Worm (Caenorhabditis elegans) whole organism, dauer: ENCODE measurements around the gene H43E16.1.

Source experiments
- unc-62 ChIP-seq: sonication (generic microtip); optimal IDR thresholded peaks from 2 replicates; lab custom pipeline; 2017; ENCODE audit warnings: missing biosample characterization, missing genetic modification reagents, missing genetic modification characterization

H43E16.1 gene

ce11 chrII:6707496-6708260 lies 33.6 kb downstream of the H43E16.1 start:
- TF ChIP-seq unc-62 (GFP tag; lab: Kevin White, UChicago): no peak

- TF ChIP-seq unc-62 (GFP tag; lab: Kevin White, UChicago): no peak
Measured at ce11 chrII:6708980-6709379, 34.9 kb downstream of the H43E16.1 start.

ce11 chrII:6709680-6710079 lies 35.6 kb downstream of the H43E16.1 start:
- TF ChIP-seq unc-62 (GFP tag; lab: Kevin White, UChicago): no peak

DNA sequence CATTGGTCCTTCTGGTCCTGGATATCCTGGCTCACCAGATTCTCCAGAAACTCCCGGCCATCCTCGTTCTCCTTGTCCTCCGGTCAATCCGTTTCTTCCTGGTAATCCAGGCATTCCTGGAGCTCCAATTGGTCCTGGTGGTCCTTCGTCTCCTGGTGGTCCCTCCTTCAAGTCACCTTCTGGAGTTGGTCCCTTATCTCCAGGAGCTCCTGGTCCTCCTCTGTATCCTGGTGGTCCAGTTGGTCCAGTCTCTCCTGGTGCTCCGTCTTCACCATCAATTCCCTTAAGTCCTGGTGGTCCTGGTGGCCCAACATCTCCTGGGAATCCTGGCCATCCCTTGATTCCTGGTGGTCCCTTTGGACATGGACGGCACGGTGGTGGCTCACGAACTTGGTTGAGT lies 36.5 kb downstream of the H43E16.1 start:
- TF ChIP-seq unc-62 (GFP tag; lab: Kevin White, UChicago): no peak

DNA sequence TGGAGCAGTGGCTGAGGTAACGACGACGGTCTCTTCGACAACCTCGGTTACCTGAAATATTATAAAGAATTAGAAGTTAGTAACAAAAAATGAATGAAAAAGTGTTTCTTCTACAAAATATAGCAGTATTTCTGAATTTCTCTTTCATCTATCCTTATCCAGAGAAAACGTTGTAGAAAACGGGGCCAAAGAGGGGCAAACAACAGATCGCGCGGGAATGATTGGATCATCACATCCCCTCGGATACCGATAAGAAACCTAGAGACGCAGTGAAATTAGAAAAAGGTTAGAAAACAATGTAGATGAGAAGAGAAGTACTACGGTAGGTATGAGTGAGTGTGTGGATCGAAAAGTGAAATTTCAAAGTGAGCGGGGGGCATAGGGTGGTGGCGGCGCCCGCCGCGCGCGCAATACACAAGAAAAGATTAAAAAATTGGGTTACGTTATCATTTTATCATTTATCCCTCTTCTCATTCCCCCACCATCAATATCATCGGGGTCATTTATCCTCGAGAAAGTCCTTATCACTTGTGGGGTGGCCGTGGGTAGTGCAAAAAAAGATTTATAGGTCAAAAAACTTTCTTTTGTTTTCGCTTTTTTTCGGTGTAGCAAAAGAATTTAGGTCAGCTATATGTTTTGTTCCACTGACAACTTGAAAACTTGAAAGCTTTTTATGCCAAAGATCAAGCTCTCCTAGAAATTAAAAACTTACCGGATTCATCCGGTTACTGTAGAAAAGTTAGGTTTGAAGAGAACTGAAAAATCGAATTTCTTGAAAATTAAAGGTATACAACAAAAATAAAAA lies 38.3 kb downstream of the H43E16.1 start, which contains the start of the genes dpy-10 and T14B4.19:
TSS of gene dpy-10 (minus strand) at position 51 of the 805 bp plus-strand sequence.
TSS of gene T14B4.19 (minus strand) at position 755 of the 805 bp plus-strand sequence.
- no peak for TF ChIP-seq unc-62 (GFP tag; lab: Kevin White, UChicago)

DNA sequence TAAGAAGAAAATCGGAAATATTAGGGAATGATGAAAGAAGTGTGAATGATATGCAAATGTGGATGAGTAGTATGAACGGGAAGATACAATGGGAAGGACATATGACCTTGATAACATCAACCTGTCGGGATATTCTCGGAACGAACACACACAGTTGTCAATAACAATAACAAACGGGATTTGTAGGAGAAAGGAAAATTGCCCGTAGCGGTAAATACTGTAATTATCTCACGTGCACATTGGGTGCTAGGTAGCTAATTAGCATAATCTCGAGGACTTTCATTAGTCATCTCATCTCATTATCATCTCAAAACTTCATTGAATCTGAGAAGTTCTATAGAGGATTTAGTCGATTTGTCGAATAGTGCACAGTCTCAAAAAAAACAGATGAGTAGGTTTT lies 38.9 kb downstream of the H43E16.1 start:
- no peak for TF ChIP-seq unc-62 (GFP tag; lab: Kevin White, UChicago)

- no peak for TF ChIP-seq unc-62 (GFP tag; lab: Kevin White, UChicago)
Measured at ce11 chrII:6713832-6714342, 39.8 kb downstream of the H43E16.1 start, which contains the start of gene dpy-2. dpy-2 (plus strand) TSS chrII:6714292.

ce11 chrII:6715853-6716252 lies 41.8 kb downstream of the H43E16.1 start:
- TF ChIP-seq unc-62 (GFP tag; lab: Kevin White, UChicago): no peak

ce11 chrII:6716638-6717037 lies 42.6 kb downstream of the H43E16.1 start, which contains the start of the genes T14B4.5 and T14B4.20:
T14B4.5 (plus strand) TSS chrII:6716863.
T14B4.20 (plus strand) TSS chrII:6716901.
- no peak for TF ChIP-seq unc-62 (GFP tag; lab: Kevin White, UChicago)

DNA sequence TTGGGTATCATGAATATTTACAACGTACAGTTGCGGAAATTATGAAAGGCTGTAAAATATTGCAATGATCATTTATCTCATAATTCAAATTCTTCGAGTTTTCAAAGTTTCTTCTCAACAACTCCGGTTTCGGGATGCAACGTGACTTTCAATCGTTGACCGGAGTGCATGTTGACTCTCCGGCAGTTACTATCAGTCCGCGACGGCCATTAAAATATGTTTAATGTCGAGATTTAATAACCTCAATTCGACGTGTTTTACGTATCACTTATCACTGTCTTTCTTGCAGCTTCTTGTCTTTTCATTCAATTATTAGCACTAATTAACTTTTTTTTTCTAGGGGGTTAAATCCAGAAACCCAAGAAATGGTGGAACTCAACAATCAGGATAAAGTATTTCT lies 44.2 kb downstream of the H43E16.1 start, which contains the start of gene tsp-10:
TSS of gene tsp-10 (plus strand) at position 366 of the 400 bp plus-strand sequence.
- TF ChIP-seq unc-62 (GFP tag; lab: Kevin White, UChicago): no peak

DNA sequence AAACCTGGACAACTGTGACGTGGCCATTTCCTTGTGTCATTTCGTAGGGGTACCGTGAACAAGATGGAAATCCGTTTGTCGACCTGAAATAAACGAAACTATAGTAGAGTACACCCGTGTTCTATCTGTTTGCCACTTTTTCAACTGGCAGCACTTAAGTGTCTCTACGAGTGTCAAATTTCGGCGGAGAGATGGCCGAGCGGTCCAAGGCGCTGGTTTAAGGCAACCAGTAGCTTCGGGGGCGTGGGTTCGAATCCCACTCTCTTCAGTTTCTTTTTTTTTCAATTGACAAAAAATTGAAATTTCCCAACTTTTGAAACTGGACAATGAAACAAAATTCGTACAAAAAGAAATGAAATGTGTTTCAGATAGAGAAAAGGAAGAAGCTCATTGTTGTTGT lies 47.5 kb downstream of the H43E16.1 start:
- no peak for TF ChIP-seq unc-62 (GFP tag; lab: Kevin White, UChicago)

- TF ChIP-seq unc-62 (GFP tag; lab: Kevin White, UChicago): no peak
Measured at ce11 chrII:6726814-6727213, 52.7 kb downstream of the H43E16.1 start.
